Fruit fly (Drosophila melanogaster) whole organism, adult: ENCODE measurements around the gene beta4GalNAcTB.

Experiments used
- CG11617 ChIP-seq: fragments of 200-800 bp; sonication (Bioruptor generic); optimal IDR thresholded peaks from 2 replicates; lab custom pipeline; 2017; ENCODE audit warnings: mild to moderate bottlenecking, missing biosample characterization, missing genetic modification reagents, missing genetic modification characterization
- CG12768 ChIP-seq: fragments of 200-800 bp; sonication (Bioruptor generic); optimal IDR thresholded peaks from 2 replicates; lab custom pipeline; 2017; ENCODE audit warnings: missing biosample characterization, missing genetic modification characterization, mild to moderate bottlenecking, moderate library complexity, missing genetic modification reagents
- CG14711 ChIP-seq: fragments of 200-800 bp; sonication (Bioruptor generic); optimal IDR thresholded peaks from 2 replicates; lab custom pipeline; 2018; ENCODE audit warnings: missing biosample characterization, mild to moderate bottlenecking, missing genetic modification characterization, moderate library complexity
- CG1620 ChIP-seq: fragments of 200-800 bp; sonication (Bioruptor generic); optimal IDR thresholded peaks from 2 replicates; lab custom pipeline; 2016; ENCODE audit warnings: missing biosample characterization, missing genetic modification characterization
- CG33017 ChIP-seq: fragments of 200-800 bp; sonication (Bioruptor generic); optimal IDR thresholded peaks from 2 replicates; lab custom pipeline; 2018; ENCODE audit warnings: missing biosample characterization, mild to moderate bottlenecking, missing genetic modification characterization, moderate library complexity
- CG5204 ChIP-seq: fragments of 200-800 bp; sonication (Bioruptor generic); optimal IDR thresholded peaks from 2 replicates; lab custom pipeline; 2016; ENCODE audit warnings: missing biosample characterization, missing genetic modification characterization
- CG7045 ChIP-seq: fragments of 200-800 bp; sonication (Bioruptor generic); optimal IDR thresholded peaks from 2 replicates; lab custom pipeline; 2017; ENCODE audit warnings: missing biosample characterization, mild to moderate bottlenecking, missing genetic modification characterization
- CG7101 ChIP-seq: fragments of 200-800 bp; sonication (Bioruptor generic); optimal IDR thresholded peaks from 2 replicates; lab custom pipeline; 2018; ENCODE audit warnings: missing biosample characterization, mild to moderate bottlenecking, missing genetic modification characterization, moderate library complexity
- Clk ChIP-seq: fragments of 200-800 bp; sonication (Bioruptor generic); optimal IDR thresholded peaks from 2 replicates; lab custom pipeline; 2017; ENCODE audit warnings: missing biosample characterization, missing genetic modification characterization
- Crg-1 ChIP-seq: fragments of 200-800 bp; sonication (Bioruptor generic); optimal IDR thresholded peaks from 2 replicates; lab custom pipeline; 2016; ENCODE audit warnings: missing biosample characterization, missing genetic modification characterization
- Hr96 ChIP-seq: fragments of 200-800 bp; sonication (Bioruptor generic); optimal IDR thresholded peaks from 2 replicates; lab custom pipeline; 2016; ENCODE audit warnings: missing biosample characterization, missing genetic modification characterization
- Mnt ChIP-seq: fragments of 200-800 bp; sonication (Bioruptor generic); optimal IDR thresholded peaks from 2 replicates; lab custom pipeline; 2016; ENCODE audit warnings: missing biosample characterization, mild to moderate bottlenecking, missing genetic modification characterization
- bab1 ChIP-seq: fragments of 200-800 bp; sonication (Bioruptor generic); optimal IDR thresholded peaks from 3 replicates; lab custom pipeline; 2019; ENCODE audit warnings: missing biosample characterization, mild to moderate bottlenecking, missing genetic modification characterization, moderate library complexity
- cic ChIP-seq: fragments of 200-800 bp; sonication (Bioruptor generic); optimal IDR thresholded peaks from 2 replicates; lab custom pipeline; 2017; ENCODE audit warnings: missing biosample characterization, mild to moderate bottlenecking, missing genetic modification characterization, moderate library complexity
- cnc ChIP-seq, 2 experiments: fragments of >200 bp; optimal IDR thresholded peaks; 2 replicates each; lab custom pipeline; 2017
- kay ChIP-seq: fragments of 200-800 bp; sonication (Bioruptor generic); peaks from one replicate; lab custom pipeline; 2016; ENCODE audit warnings: missing biosample characterization, missing genetic modification characterization, borderline replicate concordance
- ovo ChIP-seq: fragments of 200-800 bp; sonication (Bioruptor generic); optimal IDR thresholded peaks from 2 replicates; lab custom pipeline; 2016; ENCODE audit warnings: missing biosample characterization, missing genetic modification characterization
- pad ChIP-seq: fragments of 200-800 bp; sonication (Bioruptor generic); optimal IDR thresholded peaks from 3 replicates; lab custom pipeline; 2017; ENCODE audit warnings: missing biosample characterization, missing genetic modification characterization, mild to moderate bottlenecking, moderate library complexity, missing genetic modification reagents
- tj ChIP-seq: fragments of 200-800 bp; sonication (Bioruptor generic); optimal IDR thresholded peaks from 3 replicates; lab custom pipeline; 2017; ENCODE audit warnings: missing biosample characterization, mild to moderate bottlenecking, missing genetic modification characterization, moderate library complexity
- toe ChIP-seq: fragments of 200-800 bp; sonication (Bioruptor generic); optimal IDR thresholded peaks from 2 replicates; lab custom pipeline; 2016; ENCODE audit warnings: missing biosample characterization, missing genetic modification characterization

The beta4GalNAcTB gene

dm6 chr3R:29027122-29027521, 6.7 kb downstream of the beta4GalNAcTB start, which contains the start of the genes eIF4E6 and CG1951:
Gene eIF4E6, minus strand, starts transcription at chr3R:29027174.
Gene CG1951, plus strand, starts transcription at chr3R:29027236.
- no peak for TF ChIP-seq CG7101 (tag; lab: Kevin White, UChicago)
- TF ChIP-seq bab1 (GFP tag; lab: Kevin White, UChicago) = peak; percentile 57

- no peak for TF ChIP-seq ovo (GFP tag; lab: Kevin White, UChicago)
- TF ChIP-seq pad (GFP tag; lab: Kevin White, UChicago) = no peak
- TF ChIP-seq CG7045 (GFP tag; lab: Kevin White, UChicago) = no peak
- TF ChIP-seq Clk (GFP tag; lab: Kevin White, UChicago) = no peak
- TF ChIP-seq Hr96 = no peak
- TF ChIP-seq Mnt (GFP tag; lab: Kevin White, UChicago) = no peak
- no peak for TF ChIP-seq CG12768 (GFP tag; lab: Kevin White, UChicago)
- TF ChIP-seq CG1620 (GFP tag; lab: Kevin White, UChicago) = no peak
- TF ChIP-seq tj = no peak
- no peak for TF ChIP-seq cnc (optimal IDR thresholded peaks at IDR 0.05; lab: Kevin White, UChicago)
- TF ChIP-seq bab1 (GFP tag; lab: Kevin White, UChicago) = no peak
- no peak for TF ChIP-seq kay (GFP tag; lab: Kevin White, UChicago)
- no peak for TF ChIP-seq CG33017 (tag; lab: Kevin White, UChicago)
- no peak for TF ChIP-seq Crg-1 (GFP tag; lab: Kevin White, UChicago)
- no peak for TF ChIP-seq CG5204 (GFP tag; lab: Kevin White, UChicago)
- no peak for TF ChIP-seq toe (GFP tag; lab: Kevin White, UChicago)
- TF ChIP-seq CG11617 = no peak
Measured at dm6 chr3R:29024671-29025070, 9.1 kb downstream of the beta4GalNAcTB start, which contains the start of gene CG14518. Gene CG14518, plus strand, starts transcription at chr3R:29024971.

dm6 chr3R:29020366-29020765, 13.4 kb downstream of the beta4GalNAcTB start, which contains the start of gene wat:
Gene wat, minus strand, starts transcription at chr3R:29020406.
- no peak for TF ChIP-seq kay (GFP tag; lab: Kevin White, UChicago)
- no peak for TF ChIP-seq Clk (GFP tag; lab: Kevin White, UChicago)
- TF ChIP-seq pad (GFP tag; lab: Kevin White, UChicago) = no peak
- no peak for TF ChIP-seq CG7101 (tag; lab: Kevin White, UChicago)
- TF ChIP-seq toe (GFP tag; lab: Kevin White, UChicago) = no peak
- TF ChIP-seq ovo (GFP tag; lab: Kevin White, UChicago) = no peak
- no peak for TF ChIP-seq cic (GFP tag; lab: Kevin White, UChicago)
- no peak for TF ChIP-seq CG14711 (tag; lab: Kevin White, UChicago)
- no peak for TF ChIP-seq Hr96
- no peak for TF ChIP-seq CG11617
- no peak for TF ChIP-seq cnc (optimal IDR thresholded peaks at IDR 0.05; lab: Kevin White, UChicago)
- no peak for TF ChIP-seq Crg-1 (GFP tag; lab: Kevin White, UChicago)

- no peak for TF ChIP-seq CG7045 (GFP tag; lab: Kevin White, UChicago)
- TF ChIP-seq bab1 (GFP tag; lab: Kevin White, UChicago) = no peak
- no peak for TF ChIP-seq cnc (optimal IDR thresholded peaks at IDR 0.05; lab: Kevin White, UChicago)
- TF ChIP-seq toe (GFP tag; lab: Kevin White, UChicago) = no peak
- no peak for TF ChIP-seq Crg-1 (GFP tag; lab: Kevin White, UChicago)
- TF ChIP-seq pad (GFP tag; lab: Kevin White, UChicago) = no peak
- no peak for TF ChIP-seq cic (GFP tag; lab: Kevin White, UChicago)
Measured at dm6 chr3R:29011144-29011543, 22.7 kb downstream of the beta4GalNAcTB start.

dm6 chr3R:29005622-29006018, 28.2 kb downstream of the beta4GalNAcTB start:
- TF ChIP-seq tj = no peak
- TF ChIP-seq Mnt (GFP tag; lab: Kevin White, UChicago) = no peak
- TF ChIP-seq toe (GFP tag; lab: Kevin White, UChicago) = no peak
- no peak for TF ChIP-seq CG7101 (tag; lab: Kevin White, UChicago)
- TF ChIP-seq kay (GFP tag; lab: Kevin White, UChicago) = no peak

dm6 chr3R:29004884-29005621, 28.8 kb downstream of the beta4GalNAcTB start:
- TF ChIP-seq cnc (optimal IDR thresholded peaks at IDR 0.05; lab: Kevin White, UChicago) = no peak
- TF ChIP-seq Crg-1 (GFP tag; lab: Kevin White, UChicago) = no peak
- TF ChIP-seq bab1 (GFP tag; lab: Kevin White, UChicago) = peak; percentile 70

dm6 chr3R:29000001-29000400, 33.8 kb downstream of the beta4GalNAcTB start:
- TF ChIP-seq toe (GFP tag; lab: Kevin White, UChicago) (no peak), CG1620 (GFP tag; lab: Kevin White, UChicago) (no peak), CG33017 (tag; lab: Kevin White, UChicago) (no peak), tj (no peak), CG11617 (no peak), cnc (optimal IDR thresholded peaks at IDR 0.05; lab: Kevin White, UChicago) (no peak), pad (GFP tag; lab: Kevin White, UChicago) (no peak)
